Worm (Caenorhabditis elegans): Measurements from ENCODE around the gene srd-48.
A peak's percentile ranks its signal among the peaks of the same experiment; 100 is the strongest.

The srd-48 gene

ce11 chrX:12350207-12350606, 14.3 kb downstream of the srd-48 start, which contains the start of gene F42F12.3:
Gene F42F12.3, plus strand, starts transcription at chrX:12350578.
- TF ChIP-seq nhr-80 (tag; optimal IDR thresholded peaks at IDR 0.05) (peak; percentile 21), let-607 (tag; optimal IDR thresholded peaks at IDR 0.05) (no peak), chd-7 (tag; optimal IDR thresholded peaks at IDR 0.05) (no peak)

- TF ChIP-seq C17E4.6 (GFP tag; IDR thresholded peaks at IDR 0.05) (no peak), nhr-80 (tag; optimal IDR thresholded peaks at IDR 0.05) (peak; percentile 39)
Observed at ce11 chrX:12352872-12353271, 17.0 kb downstream of the srd-48 start, which contains the start of gene F42F12.4. Gene F42F12.4, minus strand, starts transcription at chrX:12352947.

ce11 chrX:12356581-12356980, 20.7 kb downstream of the srd-48 start, which contains the start of gene nspc-12:
Gene nspc-12, minus strand, starts transcription at chrX:12356681.
- TF ChIP-seq sea-2 (GFP tag; IDR thresholded peaks at IDR 0.05) (no peak), bed-1 (GFP tag; IDR thresholded peaks at IDR 0.05) (no peak), chd-7 (tag; optimal IDR thresholded peaks at IDR 0.05) (no peak), C06A6.2 (GFP tag; conservative IDR thresholded peaks at IDR 0.05) (no peak), him-1 (tag; optimal IDR thresholded peaks at IDR 0.05) (no peak), zfh-2 (GFP tag; conservative IDR thresholded peaks at IDR 0.05) (no peak), cebp-1 (GFP tag; IDR thresholded peaks at IDR 0.05) (no peak), cebp-1 (tag; optimal IDR thresholded peaks at IDR 0.05) (no peak)

ce11 chrX:12357127-12357526, 21.2 kb downstream of the srd-48 start, which contains the start of gene nspc-13:
Gene nspc-13, plus strand, starts transcription at chrX:12357427.
- TF ChIP-seq sdz-38 (tag; optimal IDR thresholded peaks at IDR 0.05) (no peak), ztf-6 (GFP tag; IDR thresholded peaks at IDR 0.05) (no peak), Y67H2A.10 (GFP tag; conservative IDR thresholded peaks at IDR 0.05) (no peak), mxl-1 (tag; optimal IDR thresholded peaks at IDR 0.05) (no peak), lin-54 (GFP tag; optimal IDR thresholded peaks at IDR 0.05) (no peak), xnd-1 (tag; optimal IDR thresholded peaks at IDR 0.05) (no peak), unc-62 (GFP tag; optimal IDR thresholded peaks at IDR 0.05) (no peak), zfh-2 (GFP tag; conservative IDR thresholded peaks at IDR 0.05) (no peak), Y79H2A.3 (GFP tag; conservative IDR thresholded peaks at IDR 0.05) (no peak), ztf-3 (GFP tag; optimal IDR thresholded peaks at IDR 0.05) (no peak), ceh-100 (GFP tag; IDR thresholded peaks at IDR 0.05) (no peak), lsl-1 (GFP tag; optimal IDR thresholded peaks at IDR 0.05) (no peak), tbp1 (GFP tag; optimal IDR thresholded peaks at IDR 0.05) (no peak), let-526 (GFP tag; IDR thresholded peaks at IDR 0.05) (no peak), rcor-1 (GFP tag; IDR thresholded peaks at IDR 0.05) (no peak), madf-8 (GFP tag; conservative IDR thresholded peaks at IDR 0.05) (no peak), nhr-80 (tag; optimal IDR thresholded peaks at IDR 0.05) (no peak), ama-1 (optimal IDR thresholded peaks at IDR 0.05) (no peak), ama-1 (GFP tag; optimal IDR thresholded peaks at IDR 0.05) (no peak)

ce11 chrX:12358957-12359356, 23.0 kb downstream of the srd-48 start, which contains the start of gene nspc-14:
Gene nspc-14, minus strand, starts transcription at chrX:12359057.
- TF ChIP-seq hmg-1.2 (GFP tag; IDR thresholded peaks at IDR 0.05) (no peak), dpff-1 (tag; optimal IDR thresholded peaks at IDR 0.05) (no peak), bed-2 (GFP tag; IDR thresholded peaks at IDR 0.05) (no peak), Y56A3A.18 (GFP tag; IDR thresholded peaks at IDR 0.05) (no peak), ceh-100 (GFP tag; IDR thresholded peaks at IDR 0.05) (no peak), let-526 (GFP tag; IDR thresholded peaks at IDR 0.05) (no peak), madf-8 (GFP tag; conservative IDR thresholded peaks at IDR 0.05) (no peak), zfh-2 (GFP tag; conservative IDR thresholded peaks at IDR 0.05) (no peak), lin-35 (GFP tag; optimal IDR thresholded peaks at IDR 0.05) (no peak), ztf-6 (GFP tag; IDR thresholded peaks at IDR 0.05) (no peak), F10E7.11 (tag; optimal IDR thresholded peaks at IDR 0.05) (no peak), rcor-1 (GFP tag; IDR thresholded peaks at IDR 0.05) (no peak), lin-54 (GFP tag; optimal IDR thresholded peaks at IDR 0.05) (no peak), nhr-90 (tag; optimal IDR thresholded peaks at IDR 0.05) (no peak), dox-1 (GFP tag; IDR thresholded peaks at IDR 0.05) (no peak), attf-3 (GFP tag; conservative IDR thresholded peaks at IDR 0.05) (no peak), F33H1.4 (GFP tag; IDR thresholded peaks at IDR 0.05) (no peak), attf-6 (GFP tag; IDR thresholded peaks at IDR 0.05) (no peak)

Measured in whole organism, young adult.